Fruit fly (Drosophila melanogaster) whole organism, embryonic: ENCODE data around the gene CG3546.

ENCODE experiments used
- Asciz ChIP-seq: fragments of 200-800 bp; sonication (Bioruptor generic); optimal IDR thresholded peaks from 2 replicates; lab custom pipeline; 2017; ENCODE audit warnings: missing biosample characterization, mild to moderate bottlenecking, missing genetic modification characterization, missing genetic modification reagents
- Atf-2 ChIP-seq: fragments of 200-800 bp; sonication (Bioruptor generic); optimal IDR thresholded peaks from 2 replicates; lab custom pipeline; 2016; ENCODE audit warnings: missing biosample characterization, missing genetic modification characterization
- Atf6 ChIP-seq: fragments of 200-800 bp; sonication (Bioruptor generic); IDR thresholded peaks from 2 replicates; pipeline ENCODE4 v1.3.6; 2022; ENCODE audit warnings: missing biosample characterization, missing genetic modification characterization
- CG10979 ChIP-seq: fragments of 200-800 bp; sonication (Bioruptor generic); optimal IDR thresholded peaks from 2 replicates; lab custom pipeline; 2018; ENCODE audit warnings: missing biosample characterization, mild to moderate bottlenecking, missing genetic modification characterization, moderate library complexity
- CG11504 ChIP-seq: fragments of 200-800 bp; sonication (Bioruptor generic); optimal IDR thresholded peaks from 3 replicates; lab custom pipeline; 2019; ENCODE audit warnings: missing biosample characterization, mild to moderate bottlenecking, missing genetic modification characterization, moderate library complexity
- CG11723 ChIP-seq: fragments of 200-800 bp; sonication (Bioruptor generic); optimal IDR thresholded peaks from 2 replicates; lab custom pipeline; 2017; ENCODE audit warnings: missing biosample characterization, mild to moderate bottlenecking, missing genetic modification characterization
- CG1233 ChIP-seq: fragments of 200-800 bp; sonication (Bioruptor generic); optimal IDR thresholded peaks from 4 replicates; lab custom pipeline; 2018; ENCODE audit warnings: missing biosample characterization, mild to moderate bottlenecking, missing genetic modification characterization
- CG13775 ChIP-seq: fragments of 200-800 bp; sonication (Bioruptor generic); optimal IDR thresholded peaks from 3 replicates; lab custom pipeline; 2017; ENCODE audit warnings: missing biosample characterization, mild to moderate bottlenecking, missing genetic modification characterization
- CG14667 ChIP-seq: fragments of 200-800 bp; sonication (Bioruptor generic); IDR thresholded peaks from 2 replicates; pipeline ENCODE4 v1.3.6; 2022; ENCODE audit warnings: missing biosample characterization, missing genetic modification characterization
- CG1529 ChIP-seq: fragments of 200-800 bp; sonication (Bioruptor generic); optimal IDR thresholded peaks from 3 replicates; lab custom pipeline; 2018; ENCODE audit warnings: missing biosample characterization, missing genetic modification characterization
- CG18011 ChIP-seq: fragments of 200-800 bp; sonication (Bioruptor generic); optimal IDR thresholded peaks from 2 replicates; lab custom pipeline; 2017; ENCODE audit warnings: missing biosample characterization, missing genetic modification characterization, mild to moderate bottlenecking, moderate library complexity, missing genotype
- CG18262 ChIP-seq: fragments of 200-800 bp; optimal IDR thresholded peaks from 3 replicates; lab custom pipeline; 2019; ENCODE audit warnings: missing biosample characterization, mild to moderate bottlenecking, missing genetic modification characterization, moderate library complexity
- CG18619 ChIP-seq: fragments of 200-800 bp; sonication (Bioruptor generic); optimal IDR thresholded peaks from 3 replicates; lab custom pipeline; 2017; ENCODE audit warnings: missing biosample characterization, mild to moderate bottlenecking, missing genetic modification characterization
- CG2889 ChIP-seq: fragments of 200-800 bp; sonication (Bioruptor generic); IDR thresholded peaks from 3 replicates; pipeline ENCODE4 v1.3.6; 2022; ENCODE audit warnings: missing biosample characterization, missing genetic modification characterization
- CG30020 ChIP-seq: fragments of 200-800 bp; optimal IDR thresholded peaks from 2 replicates; lab custom pipeline; 2019; ENCODE audit warnings: missing biosample characterization, mild to moderate bottlenecking, missing genetic modification characterization, moderate library complexity
- CG31441 ChIP-seq: fragments of 200-800 bp; sonication (Bioruptor generic); IDR thresholded peaks from 2 replicates; pipeline ENCODE4 v1.3.6; 2022; ENCODE audit warnings: missing biosample characterization, missing genetic modification characterization
- CG32532 ChIP-seq: fragments of 200-800 bp; sonication (Bioruptor generic); IDR thresholded peaks from 2 replicates; pipeline ENCODE4 v1.3.6; 2022; ENCODE audit warnings: missing biosample characterization, missing genetic modification characterization
- CG32772 ChIP-seq: fragments of 200-800 bp; sonication (Bioruptor generic); IDR thresholded peaks from 2 replicates; pipeline ENCODE4 v1.3.6; 2022; ENCODE audit warnings: missing biosample characterization, missing genetic modification characterization
- CG6654 ChIP-seq: fragments of 200-800 bp; sonication (Bioruptor generic); optimal IDR thresholded peaks from 2 replicates; lab custom pipeline; 2017; ENCODE audit warnings: missing biosample characterization, mild to moderate bottlenecking, missing genetic modification characterization
- CG8944 ChIP-seq: fragments of 200-800 bp; sonication (Bioruptor generic); optimal IDR thresholded peaks from 3 replicates; lab custom pipeline; 2016; ENCODE audit warnings: missing biosample characterization, missing genetic modification characterization
- CG9817 ChIP-seq: fragments of 200-800 bp; sonication (Bioruptor generic); optimal IDR thresholded peaks from 2 replicates; lab custom pipeline; 2018; ENCODE audit warnings: missing biosample characterization, mild to moderate bottlenecking, missing genetic modification characterization, moderate library complexity
- E2f1 ChIP-seq: fragments of 200-800 bp; sonication (Bioruptor generic); IDR thresholded peaks from 2 replicates; pipeline ENCODE4 v1.3.6; 2022; ENCODE audit warnings: missing biosample characterization, missing genetic modification characterization
- Hmx ChIP-seq: fragments of 200-800 bp; sonication (Bioruptor generic); optimal IDR thresholded peaks from 2 replicates; lab custom pipeline; 2016; ENCODE audit warnings: missing biosample characterization, missing genetic modification characterization
- Hr3 ChIP-seq: fragments of 200-800 bp; sonication (Bioruptor generic); optimal IDR thresholded peaks from 3 replicates; lab custom pipeline; 2016; ENCODE audit warnings: missing biosample characterization, missing genetic modification characterization
- Mad ChIP-seq: fragments of 200-800 bp; sonication (Bioruptor generic); optimal IDR thresholded peaks from 2 replicates; lab custom pipeline; 2016; ENCODE audit warnings: missing biosample characterization, missing genetic modification characterization
- Nf-YB ChIP-seq: fragments of 200-800 bp; sonication (Bioruptor generic); optimal IDR thresholded peaks from 3 replicates; lab custom pipeline; 2019; ENCODE audit warnings: missing biosample characterization, mild to moderate bottlenecking, missing genetic modification characterization, moderate library complexity
- Nf-YC ChIP-seq: fragments of 200-800 bp; optimal IDR thresholded peaks from 3 replicates; lab custom pipeline; 2019; ENCODE audit warnings: missing biosample characterization, mild to moderate bottlenecking, missing genetic modification characterization, moderate library complexity
- PHDP ChIP-seq: fragments of 200-800 bp; sonication (Bioruptor generic); optimal IDR thresholded peaks from 3 replicates; lab custom pipeline; 2018; ENCODE audit warnings: missing biosample characterization, mild to moderate bottlenecking, missing genetic modification characterization, moderate library complexity
- Rfx ChIP-seq: fragments of 200-800 bp; sonication (Bioruptor generic); IDR thresholded peaks from 2 replicates; pipeline ENCODE4 v1.3.6; 2022; ENCODE audit warnings: missing biosample characterization, missing genetic modification characterization
- Six4 ChIP-seq: fragments of 200-800 bp; sonication (Bioruptor generic); optimal IDR thresholded peaks from 2 replicates; lab custom pipeline; 2016; ENCODE audit warnings: missing biosample characterization, missing genetic modification characterization
- Sry-δ ChIP-seq: fragments of 200-800 bp; sonication (Bioruptor generic); optimal IDR thresholded peaks from 2 replicates; lab custom pipeline; 2016; ENCODE audit warnings: missing biosample characterization, missing genetic modification characterization
- Usf ChIP-seq: fragments of 200-800 bp; sonication (Bioruptor generic); optimal IDR thresholded peaks from 2 replicates; lab custom pipeline; 2017; ENCODE audit warnings: missing genotype, missing biosample characterization, missing genetic modification characterization
- cg ChIP-seq: fragments of 200-800 bp; sonication (Bioruptor generic); optimal IDR thresholded peaks from 3 replicates; lab custom pipeline; 2019; ENCODE audit warnings: missing biosample characterization, mild to moderate bottlenecking, missing genetic modification characterization, moderate library complexity
- crp ChIP-seq, 2 experiments: fragments of 200-800 bp; sonication (Bioruptor generic); optimal IDR thresholded peaks; 2 replicates in 1 of 2; 3 replicates in 1 of 2; lab custom pipeline; 2017; ENCODE audit warnings: missing biosample characterization in 2 of 2, missing genetic modification characterization in 2 of 2, mild to moderate bottlenecking in 1 of 2, moderate library complexity in 1 of 2
- disco-r ChIP-seq: fragments of 200-800 bp; sonication (Bioruptor generic); optimal IDR thresholded peaks from 2 replicates; lab custom pipeline; 2016; ENCODE audit warnings: missing biosample characterization, missing genetic modification characterization
- dpn ChIP-seq, 2 experiments: fragments of 200-800 bp; sonication (Bioruptor generic); optimal IDR thresholded peaks; 3 replicates each; lab custom pipeline; 2016; ENCODE audit warnings: missing biosample characterization in 2 of 2, missing genetic modification characterization in 2 of 2
- fd3F ChIP-seq: fragments of 200-800 bp; sonication (Bioruptor generic); optimal IDR thresholded peaks from 2 replicates; lab custom pipeline; 2018; ENCODE audit warnings: missing biosample characterization, mild to moderate bottlenecking, missing genetic modification characterization, moderate library complexity
- gce ChIP-seq: fragments of 200-800 bp; sonication (Bioruptor generic); IDR thresholded peaks from 3 replicates; pipeline ENCODE4 v1.3.6; 2022; ENCODE audit warnings: missing biosample characterization, missing genetic modification characterization
- hth ChIP-seq: fragments of >200 bp; optimal IDR thresholded peaks from 2 replicates; lab custom pipeline; 2017; ENCODE audit warnings: inconsistent platforms
- jigr1 ChIP-seq: fragments of 200-800 bp; sonication (Bioruptor generic); IDR thresholded peaks from 3 replicates; pipeline ENCODE4 v1.3.6; 2022; ENCODE audit warnings: missing biosample characterization, missing genetic modification characterization
- lilli ChIP-seq: fragments of 200-800 bp; sonication (Bioruptor generic); optimal IDR thresholded peaks from 3 replicates; lab custom pipeline; 2016; ENCODE audit warnings: missing biosample characterization, missing genetic modification characterization
- lov ChIP-seq, 2 experiments: fragments of 200-800 bp in 1 of 2; fragments of >200 bp in 1 of 2; sonication (Bioruptor generic) in 1 of 2; IDR thresholded peaks in 1 of 2; optimal IDR thresholded peaks in 1 of 2; 2 replicates in 1 of 2; 3 replicates in 1 of 2; pipeline versions ENCODE4 v1.3.6 to Lab custom; 2017 to 2022; ENCODE audit warnings: missing biosample characterization in 1 of 2, missing genetic modification characterization in 1 of 2
- nerfin-1 ChIP-seq: fragments of 200-800 bp; sonication (Bioruptor generic); optimal IDR thresholded peaks from 3 replicates; lab custom pipeline; 2019; ENCODE audit warnings: missing biosample characterization, mild to moderate bottlenecking, missing genetic modification characterization, moderate library complexity
- nom ChIP-seq: fragments of 200-800 bp; sonication (Bioruptor generic); optimal IDR thresholded peaks from 2 replicates; lab custom pipeline; 2017; ENCODE audit warnings: missing biosample characterization, missing genetic modification characterization, mild to moderate bottlenecking, moderate library complexity, missing genetic modification reagents
- seq ChIP-seq: fragments of 200-800 bp; sonication (Bioruptor generic); IDR thresholded peaks from 2 replicates; pipeline ENCODE4 v1.3.6; 2022; ENCODE audit warnings: missing biosample characterization, missing genetic modification characterization
- tup ChIP-seq: fragments of 200-800 bp; sonication (Bioruptor generic); optimal IDR thresholded peaks from 2 replicates; lab custom pipeline; 2016; ENCODE audit warnings: missing biosample characterization, mild to moderate bottlenecking, missing genetic modification characterization, moderate library complexity
- vfl ChIP-seq: fragments of 200-800 bp; sonication (Bioruptor generic); optimal IDR thresholded peaks from 2 replicates; lab custom pipeline; 2016; ENCODE audit warnings: missing biosample characterization, missing genetic modification characterization
- zen2 ChIP-seq: fragments of 200-800 bp; sonication (Bioruptor generic); IDR thresholded peaks from 3 replicates; pipeline ENCODE4 v1.3.6; 2022; ENCODE audit warnings: missing biosample characterization, missing genetic modification characterization; ENCODE audit not compliant: partially characterized antibody

Gene CG3546

dm6 chrX:4526754-4527153 is 31.1 kb upstream of the CG3546 start:
- peak; percentile 69; the same call in 1 of the 2 replicates for TF ChIP-seq seq (GFP tag; lab: Robert Waterston, UW)
- TF ChIP-seq cg (GFP tag; lab: Kevin White, UChicago): peak; percentile 20
- TF ChIP-seq Rfx (GFP tag; lab: Robert Waterston, UW): peak; percentile 50; the same call in 1 of the 2 replicates
- TF ChIP-seq Nf-YC (tag; lab: Kevin White, UChicago): peak; percentile 78
- no peak for TF ChIP-seq CG18262 (tag; lab: Kevin White, UChicago)
- TF ChIP-seq Nf-YB (GFP tag; lab: Kevin White, UChicago): peak; percentile 63

DNA sequence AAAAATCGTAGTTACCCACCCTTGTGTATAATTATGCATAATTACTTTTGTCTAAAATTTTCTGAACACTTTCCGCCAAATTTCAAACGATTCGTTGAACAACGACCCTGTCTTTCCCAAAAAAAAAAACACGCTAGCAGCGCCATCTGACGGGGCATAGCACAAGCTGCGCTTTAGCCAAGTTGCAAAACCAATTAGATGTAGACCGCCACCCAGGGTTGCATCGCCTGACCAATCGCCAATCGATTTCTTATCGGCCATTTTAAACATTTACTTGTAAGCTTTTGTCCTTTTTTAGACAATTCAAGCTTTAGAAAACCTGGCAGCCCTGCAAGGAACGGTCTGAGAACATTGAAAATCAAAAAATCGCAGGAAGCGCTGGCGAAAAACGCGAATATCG is 28.0 kb upstream of the CG3546 start, which contains the start of gene CG3556:
CG3556 (plus strand) TSS at position 323 of the 400 bp plus-strand sequence.
- TF ChIP-seq E2f1 (GFP tag; lab: Robert Waterston, UW) (peak; percentile 29; the same call in 1 of the 2 replicates), CG32772 (GFP tag; lab: Robert Waterston, UW) (peak; percentile 47; the same call in 1 of the 2 replicates), Asciz (GFP tag; lab: Kevin White, UChicago) (no peak), CG6654 (GFP tag; lab: Kevin White, UChicago) (no peak), Sry-δ (GFP tag; lab: Kevin White, UChicago) (peak; percentile 70), fd3F (GFP tag; lab: Kevin White, UChicago) (no peak), Atf-2 (no peak), seq (GFP tag; lab: Robert Waterston, UW) (no peak), CG10979 (tag; lab: Kevin White, UChicago) (peak; percentile 22), CG18011 (no peak), CG9817 (tag; lab: Kevin White, UChicago) (peak; percentile 19), Atf6 (0 out of 2 replicates have a peak, but pooled peaks have one; percentile 30), jigr1 (no peak), disco-r (GFP tag; lab: Kevin White, UChicago) (peak; percentile 10), CG8944 (GFP tag; lab: Kevin White, UChicago) (peak; percentile 13), Six4 (GFP tag; lab: Kevin White, UChicago) (no peak), Mad (GFP tag; lab: Kevin White, UChicago) (peak; percentile 11), tup (GFP tag; lab: Kevin White, UChicago) (no peak), nom (GFP tag; lab: Kevin White, UChicago) (no peak), crp (GFP tag; optimal IDR thresholded peaks at IDR 0.05; lab: Kevin White, UChicago) (peak in 1 of 2 experiments; percentile 10), dpn (GFP tag; optimal IDR thresholded peaks at IDR 0.05; lab: Kevin White, UChicago) (peak; percentile 37 to 42), CG32532 (peak; percentile 75), gce (GFP tag; lab: Robert Waterston, UW) (no peak), Usf (GFP tag; lab: Kevin White, UChicago) (no peak), CG1233 (no peak), PHDP (no peak), CG2889 (GFP tag; lab: Robert Waterston, UW) (no peak), CG30020 (no peak), nerfin-1 (tag; lab: Kevin White, UChicago) (no peak), Hmx (GFP tag; lab: Kevin White, UChicago) (no peak), CG31441 (no peak), CG11504 (no peak), hth (lab: Kevin White, UChicago) (no peak), CG1529 (GFP tag; lab: Kevin White, UChicago) (no peak), lilli (peak; percentile 36), Hr3 (peak; percentile 5), CG18619 (GFP tag; lab: Kevin White, UChicago) (peak; percentile 14), Rfx (GFP tag; lab: Robert Waterston, UW) (peak; percentile 80), lov (optimal IDR thresholded peaks at IDR 0.05; lab: Kevin White, UChicago) (no peak), lov (GFP tag; IDR thresholded peaks at IDR 0.05; lab: Robert Waterston, UW) (peak; percentile 83; the same call in 2 of the 3 replicates), zen2 (peak; percentile 62; the same call in 2 of the 3 replicates), CG13775 (GFP tag; lab: Kevin White, UChicago) (peak; percentile 37), CG14667 (GFP tag; lab: Robert Waterston, UW) (peak; percentile 37; the same call in 1 of the 2 replicates), vfl (GFP tag; lab: Kevin White, UChicago) (no peak), CG11723 (GFP tag; lab: Kevin White, UChicago) (no peak)
